Worm (Caenorhabditis elegans) whole organism, mixed stage, embryonic: ENCODE data around the gene tbc-8.

Source experiments
- blmp-1 ChIP-seq: fragments of 150-350 bp; optimal IDR thresholded peaks from 2 replicates; lab custom pipeline; 2014; ENCODE audit warnings: missing biosample characterization, missing genetic modification characterization
- elt-3 ChIP-seq: fragments of 150-350 bp; optimal IDR thresholded peaks from 2 replicates; lab custom pipeline; 2014; ENCODE audit warnings: missing biosample characterization, missing genetic modification characterization
- hlh-1 ChIP-seq: fragments of 150-350 bp; optimal IDR thresholded peaks from 2 replicates; lab custom pipeline; 2014; ENCODE audit warnings: missing biosample characterization, missing genetic modification reagents, missing genetic modification characterization
- lsy-2 ChIP-seq: fragments of 150-350 bp; optimal IDR thresholded peaks from 2 replicates; lab custom pipeline; 2014; ENCODE audit warnings: missing biosample characterization, missing genetic modification characterization
- nhr-12 ChIP-seq: fragments of 150-350 bp; optimal IDR thresholded peaks from 2 replicates; lab custom pipeline; 2014; ENCODE audit warnings: missing biosample characterization, missing genetic modification characterization
- nhr-28 ChIP-seq: fragments of 150-350 bp; optimal IDR thresholded peaks from 2 replicates; lab custom pipeline; 2014; ENCODE audit warnings: missing biosample characterization, missing genetic modification characterization
- nhr-76 ChIP-seq: sonication (generic microtip); optimal IDR thresholded peaks from 2 replicates; lab custom pipeline; 2017; ENCODE audit warnings: missing biosample characterization, missing genetic modification characterization
- pha-4 ChIP-seq: fragments of 150-350 bp; optimal IDR thresholded peaks from 2 replicates; lab custom pipeline; 2018; ENCODE audit warnings: missing biosample characterization, missing genetic modification reagents, missing genetic modification characterization
- tbx-8 ChIP-seq: fragments of 200-800 bp; sonication (Bioruptor generic); optimal IDR thresholded peaks from 2 replicates; lab custom pipeline; 2018; ENCODE audit warnings: mild to moderate bottlenecking, missing genetic modification characterization, moderate library complexity, missing compliant biosample characterization
- unc-39 ChIP-seq: fragments of 150-350 bp; optimal IDR thresholded peaks from 2 replicates; lab custom pipeline; 2014; ENCODE audit warnings: missing biosample characterization, missing genetic modification characterization
- unc-62 ChIP-seq: fragments of 150-350 bp; optimal IDR thresholded peaks from 2 replicates; lab custom pipeline; 2014; ENCODE audit warnings: missing biosample characterization, missing genetic modification reagents, missing genetic modification characterization
- ztf-11 ChIP-seq: fragments of 150-350 bp; optimal IDR thresholded peaks from 2 replicates; lab custom pipeline; 2014; ENCODE audit warnings: missing biosample characterization, missing genetic modification characterization

ce11 chrIII:10320788-10321187 lies 44.0 kb upstream of the tbc-8 start, which contains the start of gene sas-7:
- TF ChIP-seq pha-4 (no peak), blmp-1 (tag; lab: Kevin White, UChicago) (no peak), nhr-12 (tag; lab: Kevin White, UChicago) (no peak), unc-39 (tag; lab: Kevin White, UChicago) (no peak), hlh-1 (tag; lab: Kevin White, UChicago) (no peak), lsy-2 (tag; lab: Kevin White, UChicago) (no peak), ztf-11 (tag; lab: Kevin White, UChicago) (no peak), tbx-8 (GFP tag; lab: Kevin White, UChicago) (no peak), elt-3 (no peak), nhr-76 (tag; lab: Kevin White, UChicago) (no peak), unc-62 (GFP tag; lab: Kevin White, UChicago) (no peak), nhr-28 (tag; lab: Kevin White, UChicago) (no peak)
